Fruit fly (Drosophila melanogaster) whole organism, embryonic: ENCODE data around the gene apn.
A peak's percentile ranks its signal among the peaks of the same experiment; 100 is the strongest.

ENCODE experiments used
- BEAF-32 ChIP-seq: fragments of 200-800 bp; sonication (Bioruptor generic); optimal IDR thresholded peaks from 3 replicates; lab custom pipeline; 2017; ENCODE audit warnings: missing biosample characterization, missing genetic modification characterization, mild to moderate bottlenecking, moderate library complexity, missing genetic modification reagents
- CG10267 ChIP-seq: fragments of 200-800 bp; sonication (Bioruptor generic); optimal IDR thresholded peaks from 2 replicates; lab custom pipeline; 2018; ENCODE audit warnings: missing biosample characterization, mild to moderate bottlenecking, missing genetic modification characterization, moderate library complexity
- CG10366 ChIP-seq: fragments of 200-800 bp; sonication (Bioruptor generic); IDR thresholded peaks from 2 replicates; pipeline ENCODE4 v1.3.6; 2022; ENCODE audit warnings: missing biosample characterization, missing genetic modification characterization
- CG12299 ChIP-seq: fragments of 200-800 bp; sonication (Bioruptor generic); optimal IDR thresholded peaks from 2 replicates; lab custom pipeline; 2018; ENCODE audit warnings: missing biosample characterization, mild to moderate bottlenecking, missing genetic modification characterization
- CG13287 ChIP-seq: fragments of 200-800 bp; sonication (Bioruptor generic); IDR thresholded peaks from 2 replicates; pipeline ENCODE4 v1.3.6; 2022; ENCODE audit warnings: missing biosample characterization, missing genetic modification characterization; ENCODE audit not compliant: partially characterized antibody
- CG14710 ChIP-seq: fragments of 200-800 bp; sonication (Bioruptor generic); optimal IDR thresholded peaks from 3 replicates; lab custom pipeline; 2019; ENCODE audit warnings: missing biosample characterization, mild to moderate bottlenecking, missing genetic modification characterization, moderate library complexity
- CG15514 ChIP-seq: fragments of 200-800 bp; sonication (Bioruptor generic); optimal IDR thresholded peaks from 3 replicates; lab custom pipeline; 2017; ENCODE audit warnings: missing biosample characterization, missing genetic modification characterization, mild to moderate bottlenecking, moderate library complexity, missing genetic modification reagents
- CG17829 ChIP-seq: fragments of 200-800 bp; optimal IDR thresholded peaks from 2 replicates; lab custom pipeline; 2019; ENCODE audit warnings: missing biosample characterization, mild to moderate bottlenecking, missing genetic modification characterization, moderate library complexity
- CG1832 ChIP-seq: fragments of 200-800 bp; sonication (Bioruptor generic); optimal IDR thresholded peaks from 2 replicates; lab custom pipeline; 2017; ENCODE audit warnings: missing biosample characterization, mild to moderate bottlenecking, missing genetic modification characterization, inconsistent platforms
- CG2116 ChIP-seq: fragments of 200-800 bp; sonication (Bioruptor generic); optimal IDR thresholded peaks from 3 replicates; lab custom pipeline; 2018; ENCODE audit warnings: missing biosample characterization, mild to moderate bottlenecking, missing genetic modification characterization
- CG32772 ChIP-seq: fragments of 200-800 bp; sonication (Bioruptor generic); IDR thresholded peaks from 2 replicates; pipeline ENCODE4 v1.3.6; 2022; ENCODE audit warnings: missing biosample characterization, missing genetic modification characterization
- CG4617 ChIP-seq: fragments of 200-800 bp; sonication (Bioruptor generic); optimal IDR thresholded peaks from 3 replicates; lab custom pipeline; 2016; ENCODE audit warnings: missing biosample characterization, missing genetic modification characterization, borderline replicate concordance
- CG6765 ChIP-seq: fragments of 200-800 bp; sonication (Bioruptor generic); optimal IDR thresholded peaks from 3 replicates; lab custom pipeline; 2017; ENCODE audit warnings: missing biosample characterization, mild to moderate bottlenecking, missing genetic modification characterization
- CG9797 ChIP-seq: fragments of 200-800 bp; sonication (Bioruptor generic); optimal IDR thresholded peaks from 3 replicates; lab custom pipeline; 2018; ENCODE audit warnings: missing biosample characterization, mild to moderate bottlenecking, missing genetic modification characterization
- Dp ChIP-seq: fragments of 200-800 bp; sonication (Bioruptor generic); optimal IDR thresholded peaks from 2 replicates; lab custom pipeline; 2018; ENCODE audit warnings: missing biosample characterization, mild to moderate bottlenecking, missing genetic modification characterization, moderate library complexity
- E2f2 ChIP-seq: fragments of 200-800 bp; sonication (Bioruptor generic); IDR thresholded peaks from 2 replicates; pipeline ENCODE4 v1.3.6; 2022; ENCODE audit warnings: missing biosample characterization, missing genetic modification characterization
- Ets97D ChIP-seq: fragments of 200-800 bp; sonication (Bioruptor generic); optimal IDR thresholded peaks from 3 replicates; lab custom pipeline; 2016; ENCODE audit warnings: missing biosample characterization, missing genetic modification characterization
- HmgZ ChIP-seq: fragments of 200-800 bp; sonication (Bioruptor generic); optimal IDR thresholded peaks from 2 replicates; lab custom pipeline; 2018; ENCODE audit warnings: missing biosample characterization, mild to moderate bottlenecking, missing genetic modification characterization
- Lhr ChIP-seq: fragments of 200-800 bp; sonication (Bioruptor generic); optimal IDR thresholded peaks from 3 replicates; lab custom pipeline; 2017; ENCODE audit warnings: mild to moderate bottlenecking, missing biosample characterization, missing genetic modification reagents, missing genetic modification characterization
- MBD-R2 ChIP-seq: fragments of 200-800 bp; sonication (Bioruptor generic); IDR thresholded peaks from 2 replicates; pipeline ENCODE4 v1.3.6; 2022; ENCODE audit warnings: missing biosample characterization, missing genetic modification characterization
- MESR4 ChIP-seq: fragments of 200-800 bp; sonication (Bioruptor generic); optimal IDR thresholded peaks from 2 replicates; lab custom pipeline; 2018; ENCODE audit warnings: missing biosample characterization, mild to moderate bottlenecking, missing genetic modification characterization, moderate library complexity
- Myb ChIP-seq: fragments of 200-800 bp; sonication (Bioruptor generic); optimal IDR thresholded peaks from 2 replicates; lab custom pipeline; 2016; ENCODE audit warnings: missing biosample characterization, missing genetic modification characterization
- Stat92E ChIP-seq, 3 experiments: fragments of >200 bp in 2 of 3; fragments of 200-800 bp in 1 of 3; sonication (Bioruptor generic) in 1 of 3; optimal IDR thresholded peaks; 2 replicates each; lab custom pipeline; 2017 to 2019; ENCODE audit warnings: missing biosample characterization in 3 of 3, missing genetic modification characterization in 3 of 3, mild to moderate bottlenecking in 1 of 3, moderate library complexity in 1 of 3
- YL-1 ChIP-seq: fragments of 200-800 bp; sonication (Bioruptor generic); optimal IDR thresholded peaks from 3 replicates; lab custom pipeline; 2017; ENCODE audit warnings: missing biosample characterization, mild to moderate bottlenecking, missing genetic modification characterization
- chinmo ChIP-seq: fragments of 200-800 bp; sonication (Bioruptor generic); IDR thresholded peaks from 4 replicates; pipeline ENCODE4 v1.3.6; 2022; ENCODE audit warnings: missing biosample characterization, missing genetic modification characterization; ENCODE audit not compliant: partially characterized antibody
- chm ChIP-seq: fragments of 200-800 bp; sonication (Bioruptor generic); IDR thresholded peaks from 2 replicates; pipeline ENCODE4 v1.3.6; 2022; ENCODE audit warnings: missing biosample characterization, missing genetic modification characterization
- chn ChIP-seq: fragments of 200-800 bp; sonication (Bioruptor generic); optimal IDR thresholded peaks from 2 replicates; lab custom pipeline; 2016; ENCODE audit warnings: missing biosample characterization, missing genetic modification characterization
- gcm ChIP-seq: fragments of 200-800 bp; sonication (Bioruptor generic); optimal IDR thresholded peaks from 2 replicates; lab custom pipeline; 2019; ENCODE audit warnings: missing biosample characterization, mild to moderate bottlenecking, missing genetic modification characterization, moderate library complexity
- gfzf ChIP-seq: fragments of 200-800 bp; sonication (Bioruptor generic); optimal IDR thresholded peaks from 2 replicates; lab custom pipeline; 2016; ENCODE audit warnings: missing biosample characterization, mild to moderate bottlenecking, missing genetic modification characterization, moderate library complexity
- mirr ChIP-seq: fragments of 200-800 bp; sonication (Bioruptor generic); optimal IDR thresholded peaks from 3 replicates; lab custom pipeline; 2018; ENCODE audit warnings: missing biosample characterization, mild to moderate bottlenecking, missing genetic modification characterization
- nmo ChIP-seq: fragments of 200-800 bp; sonication (Bioruptor generic); optimal IDR thresholded peaks from 2 replicates; lab custom pipeline; 2018; ENCODE audit warnings: missing biosample characterization, mild to moderate bottlenecking, missing genetic modification characterization, moderate library complexity
- psq ChIP-seq: fragments of 200-800 bp; sonication (Bioruptor generic); optimal IDR thresholded peaks from 2 replicates; lab custom pipeline; 2017; ENCODE audit warnings: missing biosample characterization, missing genetic modification characterization
- pzg ChIP-seq: fragments of 200-800 bp; sonication (Bioruptor generic); optimal IDR thresholded peaks from 3 replicates; lab custom pipeline; 2018; ENCODE audit warnings: missing biosample characterization, mild to moderate bottlenecking, missing genetic modification characterization, moderate library complexity
- sens ChIP-seq: fragments of 200-800 bp; sonication (Bioruptor generic); peaks from one replicate; lab custom pipeline; 2016; ENCODE audit warnings: missing biosample characterization, missing genetic modification characterization
- stwl ChIP-seq: fragments of 200-800 bp; sonication (Bioruptor generic); optimal IDR thresholded peaks from 3 replicates; lab custom pipeline; 2018; ENCODE audit warnings: missing biosample characterization, mild to moderate bottlenecking, missing genetic modification characterization, moderate library complexity
- trem ChIP-seq: fragments of 200-800 bp; optimal IDR thresholded peaks from 3 replicates; lab custom pipeline; 2019; ENCODE audit warnings: missing biosample characterization, mild to moderate bottlenecking, missing genetic modification characterization, moderate library complexity
- vvl ChIP-seq: fragments of 200-800 bp; sonication (Bioruptor generic); IDR thresholded peaks from 2 replicates; pipeline ENCODE4 v1.3.6; 2022; ENCODE audit warnings: missing biosample characterization, missing genetic modification characterization
- wdn ChIP-seq: fragments of 200-800 bp; sonication (Bioruptor generic); IDR thresholded peaks from 2 replicates; pipeline ENCODE4 v1.3.6; 2022; ENCODE audit warnings: missing biosample characterization, missing genetic modification characterization

Gene apn

dm6 chr3R:13273462-13273861, 15.2 kb downstream of the apn start (continued):
- peak; percentile 33 for TF ChIP-seq mirr (GFP tag; lab: Kevin White, UChicago)
- TF ChIP-seq chn, result no peak

- TF ChIP-seq CG9797 (GFP tag; lab: Kevin White, UChicago) (peak; percentile 77), MBD-R2 (GFP tag; lab: Robert Waterston, UW) (peak; percentile 79), sens (GFP tag; lab: Kevin White, UChicago) (peak; percentile 76), CG17829 (tag; lab: Kevin White, UChicago) (peak; percentile 7), Dp (GFP tag; lab: Kevin White, UChicago) (peak; percentile 69), CG14710 (tag; lab: Kevin White, UChicago) (peak; percentile 47), wdn (no peak), chm (GFP tag; lab: Robert Waterston, UW) (0 out of 2 replicates have a peak, but pooled peaks have one; percentile 38), CG32772 (no peak), nmo (GFP tag; lab: Kevin White, UChicago) (peak; percentile 2), YL-1 (peak; percentile 36), CG2116 (GFP tag; lab: Kevin White, UChicago) (peak; percentile 1), CG10366 (GFP tag; lab: Robert Waterston, UW) (no peak), Lhr (GFP tag; lab: Kevin White, UChicago) (peak; percentile 11), Ets97D (GFP tag; lab: Kevin White, UChicago) (peak; percentile 32), vvl (GFP tag; lab: Robert Waterston, UW) (peak; percentile 90), HmgZ (tag; lab: Kevin White, UChicago) (peak; percentile 22), BEAF-32 (GFP tag; lab: Kevin White, UChicago) (peak; percentile 22), stwl (tag; lab: Kevin White, UChicago) (peak; percentile 80), CG6765 (GFP tag; lab: Kevin White, UChicago) (no peak), CG1832 (GFP tag; lab: Kevin White, UChicago) (no peak), trem (tag; lab: Kevin White, UChicago) (peak; percentile 4), psq (GFP tag; lab: Kevin White, UChicago) (no peak), CG4617 (GFP tag; lab: Kevin White, UChicago) (peak; percentile 67), CG12299 (no peak), CG10267 (tag; lab: Kevin White, UChicago) (peak; percentile 18), Stat92E (GFP tag; optimal IDR thresholded peaks at IDR 0.05; lab: Kevin White, UChicago) (peak in 1 of 3 experiments; percentile 3), chinmo (peak; percentile 44; the same call in 1 of the 4 replicates), E2f2 (GFP tag; lab: Robert Waterston, UW) (peak; percentile 76), pzg (GFP tag; lab: Kevin White, UChicago) (peak; percentile 70), gfzf (GFP tag; lab: Kevin White, UChicago) (peak; percentile 88), MESR4 (GFP tag; lab: Kevin White, UChicago) (peak; percentile 79), Myb (GFP tag; lab: Kevin White, UChicago) (peak; percentile 93), gcm (no peak), CG13287 (GFP tag; lab: Robert Waterston, UW) (peak; percentile 18; the same call in 1 of the 2 replicates), CG15514 (GFP tag; lab: Kevin White, UChicago) (peak; percentile 6)
Observed at dm6 chr3R:13271758-13272157, 16.9 kb downstream of the apn start, which contains the start of gene TBC1D5. TSS of gene TBC1D5 (minus strand) at chr3R:13272011.
